Worm (Caenorhabditis elegans) whole organism, L2 larva: ENCODE measurements around the gene F53A10.2.

Experiments
- C34F6.9 ChIP-seq: fragments of 150-350 bp; optimal IDR thresholded peaks from 2 replicates; lab custom pipeline; 2014; ENCODE audit warnings: missing biosample characterization, missing genetic modification characterization
- Y55F3AM.14 ChIP-seq: fragments of 200-800 bp; sonication (Bioruptor generic); optimal IDR thresholded peaks from 2 replicates; lab custom pipeline; 2018; ENCODE audit warnings: mild to moderate bottlenecking, missing genetic modification characterization, missing compliant biosample characterization
- ZK546.5 ChIP-seq: sonication (generic microtip); optimal IDR thresholded peaks from 2 replicates; lab custom pipeline; 2017; ENCODE audit warnings: missing biosample characterization, missing genetic modification characterization
- ama-1 ChIP-seq: fragments of 150-350 bp; optimal IDR thresholded peaks from 2 replicates; lab custom pipeline; 2018; ENCODE audit warnings: inconsistent platforms
- blmp-1 ChIP-seq: sonication (generic microtip); optimal IDR thresholded peaks from 2 replicates; lab custom pipeline; 2017; ENCODE audit warnings: missing genetic modification characterization, mild to moderate bottlenecking, missing compliant biosample characterization, antibody characterized with exemption, moderate library complexity; ENCODE audit not compliant: insufficient read depth
- ceh-16 ChIP-seq: fragments of 150-350 bp; optimal IDR thresholded peaks from 2 replicates; lab custom pipeline; 2014; ENCODE audit warnings: missing biosample characterization, missing genetic modification characterization
- ceh-82 ChIP-seq: fragments of 150-350 bp; optimal IDR thresholded peaks from 2 replicates; lab custom pipeline; 2014; ENCODE audit warnings: missing biosample characterization, missing genetic modification characterization
- crh-2 ChIP-seq: sonication (generic microtip); optimal IDR thresholded peaks from 2 replicates; lab custom pipeline; 2017; ENCODE audit warnings: missing biosample characterization, missing genetic modification characterization
- dmd-4 ChIP-seq: sonication (generic microtip); optimal IDR thresholded peaks from 2 replicates; lab custom pipeline; 2017; ENCODE audit warnings: missing biosample characterization, missing genetic modification characterization
- egl-27 ChIP-seq: sonication (generic microtip); optimal IDR thresholded peaks from 3 replicates; lab custom pipeline; 2017; ENCODE audit warnings: missing biosample characterization, missing genetic modification reagents, missing genetic modification characterization
- elt-1 ChIP-seq: fragments of 150-350 bp; optimal IDR thresholded peaks from 2 replicates; lab custom pipeline; 2014; ENCODE audit warnings: missing biosample characterization, missing genetic modification characterization
- elt-3 ChIP-seq: sonication (generic microtip); optimal IDR thresholded peaks from 2 replicates; lab custom pipeline; 2017; ENCODE audit warnings: missing biosample characterization, missing genetic modification characterization
- fos-1 ChIP-seq: fragments of 150-350 bp; optimal IDR thresholded peaks from 2 replicates; lab custom pipeline; 2014; ENCODE audit warnings: missing biosample characterization, missing genetic modification characterization
- gmeb-1 ChIP-seq: fragments of 150-350 bp; optimal IDR thresholded peaks from 2 replicates; lab custom pipeline; 2014; ENCODE audit warnings: missing biosample characterization, missing genetic modification characterization
- lin-11 ChIP-seq: fragments of 150-350 bp; sonication (generic microtip); optimal IDR thresholded peaks from 2 replicates; lab custom pipeline; 2014; ENCODE audit warnings: missing biosample characterization, missing genetic modification characterization, inconsistent platforms, mixed read lengths
- lin-13 ChIP-seq: fragments of 150-350 bp; optimal IDR thresholded peaks from 2 replicates; lab custom pipeline; 2014; ENCODE audit warnings: missing biosample characterization, missing genetic modification reagents, missing genetic modification characterization
- mab-5 ChIP-seq: fragments of 150-350 bp; optimal IDR thresholded peaks from 2 replicates; lab custom pipeline; 2014; ENCODE audit warnings: missing biosample characterization, missing genetic modification characterization
- mdl-1 ChIP-seq, 2 experiments: fragments of 150-350 bp in 1 of 2; sonication (generic microtip) in 1 of 2; optimal IDR thresholded peaks; 2 replicates each; lab custom pipeline; 2017; ENCODE audit warnings: missing biosample characterization in 2 of 2, missing genetic modification characterization in 2 of 2
- nhr-10 ChIP-seq: sonication (generic microtip); optimal IDR thresholded peaks from 2 replicates; lab custom pipeline; 2017; ENCODE audit warnings: missing biosample characterization, missing genetic modification characterization
- nhr-11 ChIP-seq: fragments of 150-350 bp; optimal IDR thresholded peaks from 2 replicates; lab custom pipeline; 2014; ENCODE audit warnings: missing biosample characterization, missing genetic modification characterization
- nhr-12 ChIP-seq: fragments of 150-350 bp; optimal IDR thresholded peaks from 2 replicates; lab custom pipeline; 2014; ENCODE audit warnings: missing biosample characterization, missing genetic modification characterization
- nhr-129 ChIP-seq: fragments of 150-350 bp; optimal IDR thresholded peaks from 2 replicates; lab custom pipeline; 2014; ENCODE audit warnings: missing biosample characterization, missing genetic modification characterization
- nhr-21 ChIP-seq: fragments of 150-350 bp; optimal IDR thresholded peaks from 2 replicates; lab custom pipeline; 2014; ENCODE audit warnings: missing biosample characterization, missing genetic modification characterization
- nhr-23 ChIP-seq: fragments of 150-350 bp; optimal IDR thresholded peaks from 2 replicates; lab custom pipeline; 2014; ENCODE audit warnings: missing biosample characterization, missing genetic modification reagents, missing genetic modification characterization
- nhr-25 ChIP-seq: fragments of 150-350 bp; sonication (generic microtip); optimal IDR thresholded peaks from 3 replicates; lab custom pipeline; 2014; ENCODE audit warnings: missing biosample characterization, missing genetic modification characterization
- nhr-6 ChIP-seq: fragments of 150-350 bp; optimal IDR thresholded peaks from 2 replicates; lab custom pipeline; 2014; ENCODE audit warnings: missing biosample characterization, missing genetic modification characterization
- peb-1 ChIP-seq: fragments of 150-350 bp; optimal IDR thresholded peaks from 2 replicates; lab custom pipeline; 2014; ENCODE audit warnings: missing biosample characterization, missing genetic modification characterization
- sem-4 ChIP-seq: fragments of 150-350 bp; optimal IDR thresholded peaks from 2 replicates; lab custom pipeline; 2014; ENCODE audit warnings: missing biosample characterization, missing genetic modification reagents, missing genetic modification characterization
- skn-1 ChIP-seq: sonication (generic microtip); optimal IDR thresholded peaks from 2 replicates; lab custom pipeline; 2017; ENCODE audit warnings: missing biosample characterization, missing genetic modification characterization
- sma-3 ChIP-seq: sonication (generic microtip); optimal IDR thresholded peaks from 2 replicates; lab custom pipeline; 2016; ENCODE audit warnings: missing genetic modification reagents, missing genetic modification characterization, missing compliant biosample characterization
- sma-9 ChIP-seq, 2 experiments: fragments of 150-350 bp in 1 of 2; sonication (generic microtip) in 1 of 2; optimal IDR thresholded peaks; 2 replicates each; lab custom pipeline; 2014 to 2016; ENCODE audit warnings: missing genetic modification characterization in 2 of 2, mild to moderate bottlenecking in 1 of 2, missing biosample characterization in 1 of 2, missing compliant biosample characterization in 1 of 2, missing genetic modification reagents in 1 of 2, moderate library complexity in 1 of 2
- snpc-4 ChIP-seq: fragments of 150-350 bp; optimal IDR thresholded peaks from 2 replicates; lab custom pipeline; 2014; ENCODE audit warnings: missing biosample characterization, missing genetic modification characterization
- unc-39 ChIP-seq: fragments of 150-350 bp; optimal IDR thresholded peaks from 2 replicates; lab custom pipeline; 2014; ENCODE audit warnings: missing biosample characterization, missing genetic modification characterization
- zag-1 ChIP-seq: fragments of 150-350 bp; optimal IDR thresholded peaks from 2 replicates; lab custom pipeline; 2014; ENCODE audit warnings: missing biosample characterization, missing genetic modification characterization
- ztf-1 ChIP-seq: fragments of 200-800 bp; sonication (Bioruptor generic); conservative IDR thresholded peaks from 2 replicates; pipeline ENCODE4 v1.3.6; 2022; ENCODE audit warnings: missing genetic modification characterization, missing compliant biosample characterization

The F53A10.2 gene

ce11 chrII:1252259-1252658, 55.1 kb downstream of the F53A10.2 start, which contains the start of gene lin-42:
Gene lin-42, minus strand, starts transcription at chrII:1252359.
- TF ChIP-seq nhr-6 (no peak), ztf-1 (no peak), nhr-129 (tag; lab: Kevin White, UChicago) (no peak), mdl-1 (tag; optimal IDR thresholded peaks at IDR 0.05; lab: Kevin White, UChicago) (no peak), sem-4 (no peak)
- TF ChIP-seq, all 48 proteins: peak for 0

ce11 chrII:1255637-1256036, 58.5 kb downstream of the F53A10.2 start, which contains the start of gene clec-119:
Gene clec-119, plus strand, starts transcription at chrII:1255937.
- no peak for TF ChIP-seq Y55F3AM.14 (GFP tag; lab: Kevin White, UChicago)
- TF ChIP-seq unc-39 (tag; lab: Kevin White, UChicago) = no peak
- TF ChIP-seq mdl-1 (tag; optimal IDR thresholded peaks at IDR 0.05; lab: Kevin White, UChicago) = no peak
- TF ChIP-seq sma-9 (GFP tag; optimal IDR thresholded peaks at IDR 0.05; lab: Kevin White, UChicago) = no peak
- no peak for TF ChIP-seq sma-9 (tag; optimal IDR thresholded peaks at IDR 0.05; lab: Kevin White, UChicago)
- no peak for TF ChIP-seq elt-3 (tag; lab: Kevin White, UChicago)
- no peak for TF ChIP-seq nhr-21 (tag; lab: Kevin White, UChicago)
- no peak for TF ChIP-seq nhr-25
- TF ChIP-seq, all 48 proteins: peak for 0

ce11 chrII:1256742-1257141, 59.6 kb downstream of the F53A10.2 start:
- TF ChIP-seq lin-13 (GFP tag; lab: Kevin White, UChicago) = no peak
- no peak for TF ChIP-seq sem-4
- TF ChIP-seq ztf-1 = no peak
- TF ChIP-seq dmd-4 (tag; lab: Kevin White, UChicago) = no peak
- no peak for TF ChIP-seq nhr-23 (tag; lab: Kevin White, UChicago)
- no peak for TF ChIP-seq mdl-1 (tag; optimal IDR thresholded peaks at IDR 0.05; lab: Kevin White, UChicago)
- no peak for TF ChIP-seq nhr-11
- no peak for TF ChIP-seq egl-27 (tag; lab: Kevin White, UChicago)
- TF ChIP-seq nhr-12 (tag; lab: Kevin White, UChicago) = no peak

- TF ChIP-seq blmp-1 (tag; lab: Kevin White, UChicago) (no peak), dmd-4 (tag; lab: Kevin White, UChicago) (no peak), ama-1 (lab: Kevin White, UChicago) (no peak), nhr-21 (tag; lab: Kevin White, UChicago) (no peak), nhr-23 (tag; lab: Kevin White, UChicago) (no peak), nhr-25 (no peak), nhr-10 (no peak), snpc-4 (tag; lab: Kevin White, UChicago) (no peak), sma-9 (GFP tag; optimal IDR thresholded peaks at IDR 0.05; lab: Kevin White, UChicago) (no peak), sma-9 (tag; optimal IDR thresholded peaks at IDR 0.05; lab: Kevin White, UChicago) (no peak), ZK546.5 (no peak), peb-1 (tag; lab: Kevin White, UChicago) (no peak), lin-11 (tag; lab: Kevin White, UChicago) (no peak), mab-5 (tag; lab: Kevin White, UChicago) (no peak), C34F6.9 (tag; lab: Kevin White, UChicago) (no peak), Y55F3AM.14 (GFP tag; lab: Kevin White, UChicago) (no peak), gmeb-1 (tag; lab: Kevin White, UChicago) (no peak), zag-1 (no peak)
Observed at ce11 chrII:1258634-1259033, 61.5 kb downstream of the F53A10.2 start, which contains the start of gene clpr-2. Gene clpr-2, plus strand, starts transcription at chrII:1258934.

- TF ChIP-seq nhr-12 (tag; lab: Kevin White, UChicago) = no peak
Observed at ce11 chrII:1266790-1267189, 69.6 kb downstream of the F53A10.2 start, which contains the start of gene oac-30. Gene oac-30, minus strand, starts transcription at chrII:1266890.

- TF ChIP-seq skn-1 (no peak), ceh-16 (no peak), sma-9 (GFP tag; optimal IDR thresholded peaks at IDR 0.05; lab: Kevin White, UChicago) (no peak), sma-9 (tag; optimal IDR thresholded peaks at IDR 0.05; lab: Kevin White, UChicago) (no peak), sma-3 (GFP tag; lab: Kevin White, UChicago) (no peak), crh-2 (tag; lab: Kevin White, UChicago) (no peak), ztf-1 (no peak), peb-1 (tag; lab: Kevin White, UChicago) (no peak), elt-1 (tag; lab: Kevin White, UChicago) (no peak), ceh-82 (no peak), fos-1 (no peak), mdl-1 (tag; optimal IDR thresholded peaks at IDR 0.05; lab: Kevin White, UChicago) (no peak), zag-1 (no peak), nhr-11 (no peak), gmeb-1 (tag; lab: Kevin White, UChicago) (no peak), nhr-25 (no peak), egl-27 (tag; lab: Kevin White, UChicago) (no peak)
Observed at ce11 chrII:1271814-1272213, 74.6 kb downstream of the F53A10.2 start, which contains the start of gene srw-66. Gene srw-66, minus strand, starts transcription at chrII:1271914.
